Worm (Caenorhabditis elegans) whole organism, L4 larva: ENCODE results near the gene svh-5.

Source experiments
- T20F7.1 ChIP-seq: fragments of 200-800 bp; sonication (Bioruptor generic); optimal IDR thresholded peaks from 2 replicates; lab custom pipeline; 2018; ENCODE audit warnings: mild to moderate bottlenecking, missing genetic modification characterization, missing compliant biosample characterization
- T26A8.4 ChIP-seq: fragments of 200-800 bp; sonication (Bioruptor generic); IDR thresholded peaks from 2 replicates; pipeline ENCODE4 v1.3.6; 2022; ENCODE audit warnings: missing genetic modification characterization, missing compliant biosample characterization
- Y48G9A.11 ChIP-seq: fragments of 200-800 bp; sonication (Bioruptor generic); IDR thresholded peaks from 2 replicates; pipeline ENCODE4 v1.3.6; 2022; ENCODE audit warnings: missing genetic modification reagents, missing genetic modification characterization, missing compliant biosample characterization
- arid-1 ChIP-seq: fragments of 200-800 bp; sonication (Bioruptor generic); conservative IDR thresholded peaks from 2 replicates; pipeline ENCODE4 v1.3.6; 2022; ENCODE audit warnings: missing genetic modification reagents, missing genetic modification characterization, missing compliant biosample characterization
- ceh-20 ChIP-seq: fragments of 200-800 bp; sonication (Bioruptor generic); IDR thresholded peaks from 2 replicates; pipeline ENCODE4 v1.3.6; 2022; ENCODE audit warnings: missing genetic modification reagents, missing genetic modification characterization, missing compliant biosample characterization
- ceh-44 ChIP-seq: fragments of 200-800 bp; sonication (Bioruptor generic); IDR thresholded peaks from 2 replicates; pipeline ENCODE4 v1.3.6; 2022; ENCODE audit warnings: missing genetic modification reagents, missing genetic modification characterization, missing compliant biosample characterization
- ceh-82 ChIP-seq: sonication (generic microtip); optimal IDR thresholded peaks from 2 replicates; lab custom pipeline; 2017; ENCODE audit warnings: missing biosample characterization, missing genetic modification characterization
- daf-12 ChIP-seq: fragments of 150-350 bp; optimal IDR thresholded peaks from 2 replicates; lab custom pipeline; 2014; ENCODE audit warnings: missing biosample characterization, missing genetic modification reagents, missing genetic modification characterization
- daf-19 ChIP-seq: fragments of 200-800 bp; sonication (Bioruptor generic); conservative IDR thresholded peaks from 2 replicates; pipeline ENCODE4 v1.3.6; 2022; ENCODE audit warnings: missing genetic modification characterization, missing compliant biosample characterization
- daf-8 ChIP-seq: fragments of 200-800 bp; sonication (Bioruptor generic); IDR thresholded peaks from 2 replicates; pipeline ENCODE4 v1.3.6; 2022; ENCODE audit warnings: missing genetic modification characterization, missing compliant biosample characterization
- dmd-6 ChIP-seq: fragments of 200-800 bp; sonication (Bioruptor generic); IDR thresholded peaks from 2 replicates; pipeline ENCODE4 v1.3.6; 2022; ENCODE audit warnings: missing genetic modification reagents, missing genetic modification characterization, missing compliant biosample characterization
- duxl-1 ChIP-seq: sonication (generic microtip); optimal IDR thresholded peaks from 2 replicates; lab custom pipeline; 2016; ENCODE audit warnings: mild to moderate bottlenecking, missing genetic modification characterization, moderate library complexity, missing compliant biosample characterization; ENCODE audit not compliant: poor library complexity
- dve-1 ChIP-seq: sonication (generic microtip); optimal IDR thresholded peaks from 2 replicates; lab custom pipeline; 2017; ENCODE audit warnings: antibody characterized with exemption, mild to moderate bottlenecking, missing genetic modification characterization, missing compliant biosample characterization; ENCODE audit not compliant: insufficient read depth
- egl-27 ChIP-seq: sonication (generic microtip); optimal IDR thresholded peaks from 3 replicates; lab custom pipeline; 2017; ENCODE audit warnings: missing biosample characterization, missing genetic modification reagents, missing genetic modification characterization
- egl-43 ChIP-seq: fragments of 200-800 bp; sonication (Bioruptor generic); IDR thresholded peaks from 2 replicates; pipeline ENCODE4 v1.3.6; 2022; ENCODE audit warnings: missing genetic modification reagents, missing genetic modification characterization, missing compliant biosample characterization
- fkh-10 ChIP-seq: fragments of 150-350 bp; optimal IDR thresholded peaks from 2 replicates; lab custom pipeline; 2014; ENCODE audit warnings: missing biosample characterization, missing genetic modification reagents, missing genetic modification characterization
- hlh-11 ChIP-seq: fragments of 200-800 bp; sonication (Bioruptor generic); optimal IDR thresholded peaks from 2 replicates; lab custom pipeline; 2018; ENCODE audit warnings: mild to moderate bottlenecking, missing genetic modification characterization, missing compliant biosample characterization
- hmg-1.1 ChIP-seq: fragments of 200-800 bp; sonication (Bioruptor generic); IDR thresholded peaks from 2 replicates; pipeline ENCODE4 v1.3.6; 2022; ENCODE audit warnings: missing genetic modification reagents, missing genetic modification characterization, missing compliant biosample characterization
- jun-1 ChIP-seq: fragments of 150-350 bp; optimal IDR thresholded peaks from 2 replicates; lab custom pipeline; 2014; ENCODE audit warnings: missing biosample characterization, missing genetic modification reagents, missing genetic modification characterization
- lin-13 ChIP-seq: fragments of 150-350 bp; optimal IDR thresholded peaks from 2 replicates; lab custom pipeline; 2014; ENCODE audit warnings: missing biosample characterization, missing genetic modification reagents, missing genetic modification characterization
- lin-15B ChIP-seq: fragments of 150-350 bp; sonication (generic microtip); optimal IDR thresholded peaks from 3 replicates; lab custom pipeline; 2014; ENCODE audit warnings: missing biosample characterization, missing genetic modification characterization
- lin-29 ChIP-seq: fragments of 200-800 bp; sonication (Bioruptor generic); IDR thresholded peaks from 2 replicates; pipeline ENCODE4 v1.3.6; 2022; ENCODE audit warnings: missing genetic modification reagents, missing genetic modification characterization, missing compliant biosample characterization
- mdl-1 ChIP-seq, 2 experiments: fragments of 150-350 bp in 1 of 2; sonication (generic microtip) in 1 of 2; optimal IDR thresholded peaks; 2 replicates each; lab custom pipeline; 2014 to 2017; ENCODE audit warnings: missing biosample characterization in 2 of 2, missing genetic modification characterization in 2 of 2
- mep-1 ChIP-seq: fragments of 150-350 bp; sonication (generic microtip); optimal IDR thresholded peaks from 3 replicates; lab custom pipeline; 2014; ENCODE audit warnings: missing biosample characterization, missing genetic modification characterization
- mes-2 ChIP-seq: sonication (generic microtip); optimal IDR thresholded peaks from 2 replicates; lab custom pipeline; 2016; ENCODE audit warnings: missing genotype, mild to moderate bottlenecking, missing genetic modification characterization, missing compliant biosample characterization; ENCODE audit not compliant: poor library complexity, severe bottlenecking
- mxl-3 ChIP-seq: fragments of 200-800 bp; sonication (Bioruptor generic); optimal IDR thresholded peaks from 2 replicates; lab custom pipeline; 2018; ENCODE audit warnings: mild to moderate bottlenecking, missing genetic modification characterization, missing compliant biosample characterization
- nhr-10 ChIP-seq: fragments of 150-350 bp; optimal IDR thresholded peaks from 2 replicates; lab custom pipeline; 2014; ENCODE audit warnings: missing biosample characterization, missing genetic modification characterization
- nhr-111 ChIP-seq: fragments of 200-800 bp; sonication (Bioruptor generic); optimal IDR thresholded peaks from 2 replicates; lab custom pipeline; 2018; ENCODE audit warnings: mild to moderate bottlenecking, missing genetic modification characterization, missing compliant biosample characterization
- nhr-42 ChIP-seq: fragments of 200-800 bp; sonication (Bioruptor generic); IDR thresholded peaks from 2 replicates; pipeline ENCODE4 v1.3.6; 2022; ENCODE audit warnings: missing genetic modification characterization, missing compliant biosample characterization
- nhr-6 ChIP-seq: fragments of 150-350 bp; optimal IDR thresholded peaks from 2 replicates; lab custom pipeline; 2014; ENCODE audit warnings: missing biosample characterization, missing genetic modification characterization
- pha-4 ChIP-seq, 2 experiments: fragments of 150-350 bp in 1 of 2; fragments of 200-800 bp in 1 of 2; sonication (Bioruptor generic) in 1 of 2; IDR thresholded peaks in 1 of 2; optimal IDR thresholded peaks in 1 of 2; 2 replicates each; pipeline versions ENCODE4 v1.3.6 to Lab custom; 2014 to 2022; ENCODE audit warnings: missing genetic modification characterization in 2 of 2, missing genetic modification reagents in 2 of 2, missing biosample characterization in 1 of 2, missing compliant biosample characterization in 1 of 2
- sdz-12 ChIP-seq: fragments of 200-800 bp; sonication (Bioruptor generic); optimal IDR thresholded peaks from 2 replicates; lab custom pipeline; 2018; ENCODE audit warnings: mild to moderate bottlenecking, missing genetic modification characterization, missing compliant biosample characterization
- set-16 ChIP-seq: fragments of 200-800 bp; sonication (Bioruptor generic); IDR thresholded peaks from 2 replicates; pipeline ENCODE4 v1.3.6; 2022; ENCODE audit warnings: missing genetic modification reagents, missing genetic modification characterization, missing compliant biosample characterization
- snpc-1.2 ChIP-seq: fragments of 200-800 bp; sonication (Bioruptor generic); IDR thresholded peaks from 2 replicates; pipeline ENCODE4 v1.3.6; 2022; ENCODE audit warnings: missing genetic modification reagents, missing genetic modification characterization, missing compliant biosample characterization
- tag-97 ChIP-seq: fragments of 200-800 bp; sonication (Bioruptor generic); IDR thresholded peaks from 2 replicates; pipeline ENCODE4 v1.3.6; 2022; ENCODE audit warnings: missing genetic modification characterization, missing compliant biosample characterization
- tra-1 ChIP-seq: fragments of 200-800 bp; sonication (Bioruptor generic); IDR thresholded peaks from 2 replicates; pipeline ENCODE4 v1.3.6; 2022; ENCODE audit warnings: missing genetic modification reagents, missing genetic modification characterization, missing compliant biosample characterization
- unc-39 ChIP-seq: sonication (generic microtip); optimal IDR thresholded peaks from 2 replicates; lab custom pipeline; 2017; ENCODE audit warnings: missing biosample characterization, missing genetic modification characterization
- zag-1 ChIP-seq: fragments of 150-350 bp; optimal IDR thresholded peaks from 2 replicates; lab custom pipeline; 2014; ENCODE audit warnings: missing biosample characterization, missing genetic modification characterization
- zfp-2 ChIP-seq: sonication (generic microtip); optimal IDR thresholded peaks from 2 replicates; lab custom pipeline; 2016; ENCODE audit warnings: mild to moderate bottlenecking, missing genetic modification characterization, missing compliant biosample characterization
- zfp-3 ChIP-seq: fragments of 200-800 bp; sonication (Bioruptor generic); conservative IDR thresholded peaks from 2 replicates; pipeline ENCODE4 v1.3.6; 2022; ENCODE audit warnings: missing genetic modification reagents, missing genetic modification characterization, missing compliant biosample characterization
- ztf-7 ChIP-seq: fragments of 150-350 bp; optimal IDR thresholded peaks from 2 replicates; lab custom pipeline; 2014; ENCODE audit warnings: missing biosample characterization, missing genetic modification characterization

Gene svh-5

DNA sequence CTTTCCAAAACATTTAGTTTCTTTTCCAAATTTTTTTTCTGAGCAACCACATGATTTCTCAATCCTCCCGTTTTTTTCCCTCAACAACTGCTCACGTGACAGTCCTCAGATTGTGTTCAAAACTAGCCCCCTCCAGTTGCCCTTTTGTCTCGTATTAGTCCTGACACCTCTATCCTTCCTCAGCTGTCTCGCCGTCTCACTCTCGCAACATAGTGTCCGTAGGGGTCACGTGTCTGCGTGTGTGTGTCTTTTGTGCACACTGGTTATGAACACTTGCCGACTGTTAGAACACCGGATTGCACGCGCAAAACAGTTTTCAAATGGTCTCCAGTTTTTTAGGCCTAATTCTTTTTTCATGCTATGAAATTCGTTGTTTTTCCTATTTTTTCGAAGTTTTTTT lies 12.4 kb downstream of the svh-5 start (continued):
- TF ChIP-seq dve-1 (tag; lab: Kevin White, UChicago) (peak; percentile 49), tra-1 (GFP tag; lab: Robert Waterston, UW) (peak; percentile 62), hmg-1.1 (GFP tag; lab: Robert Waterston, UW) (peak; percentile 66), lin-13 (peak; percentile 30), ceh-44 (GFP tag; lab: Robert Waterston, UW) (no peak), nhr-42 (GFP tag; lab: Robert Waterston, UW) (no peak), set-16 (peak; percentile 32; the same call in 1 of the 2 replicates), arid-1 (no peak), dmd-6 (GFP tag; lab: Robert Waterston, UW) (peak; percentile 28; the same call in 1 of the 2 replicates), nhr-111 (GFP tag; lab: Kevin White, UChicago) (no peak), mep-1 (tag; lab: Kevin White, UChicago) (peak; percentile 92), T26A8.4 (no peak), hlh-11 (peak; percentile 93), tag-97 (no peak), daf-8 (GFP tag; lab: Robert Waterston, UW) (no peak), pha-4 (GFP tag; IDR thresholded peaks at IDR 0.05; lab: Robert Waterston, UW) (peak; percentile 61; the same call in 1 of the 2 replicates), pha-4 (tag; optimal IDR thresholded peaks at IDR 0.05; lab: Kevin White, UChicago) (no peak), egl-27 (tag; lab: Kevin White, UChicago) (no peak), lin-15B (tag; lab: Kevin White, UChicago) (no peak), unc-39 (tag; lab: Kevin White, UChicago) (no peak), T20F7.1 (no peak), mes-2 (tag; lab: Kevin White, UChicago) (peak; percentile 47), fkh-10 (GFP tag; lab: Kevin White, UChicago) (peak; percentile 45), mxl-3 (peak; percentile 82), zfp-3 (GFP tag; lab: Robert Waterston, UW) (0 out of 2 replicates have a peak, but pooled peaks have one; percentile 31), mdl-1 (tag; optimal IDR thresholded peaks at IDR 0.05; lab: Kevin White, UChicago) (peak; percentile 46 to 94), jun-1 (tag; lab: Kevin White, UChicago) (no peak), lin-29 (peak; percentile 49; the same call in 1 of the 2 replicates), snpc-1.2 (GFP tag; lab: Robert Waterston, UW) (no peak), zfp-2 (tag; lab: Kevin White, UChicago) (no peak), nhr-10 (tag; lab: Kevin White, UChicago) (peak; percentile 17), duxl-1 (tag; lab: Kevin White, UChicago) (peak; percentile 3), nhr-6 (tag; lab: Kevin White, UChicago) (peak; percentile 4), ceh-20 (GFP tag; lab: Robert Waterston, UW) (0 out of 2 replicates have a peak, but pooled peaks have one; percentile 56), sdz-12 (no peak), ceh-82 (tag; lab: Kevin White, UChicago) (no peak), zag-1 (tag; lab: Kevin White, UChicago) (no peak), ztf-7 (tag; lab: Kevin White, UChicago) (no peak), daf-12 (tag; lab: Kevin White, UChicago) (no peak), egl-43 (GFP tag; lab: Robert Waterston, UW) (no peak), daf-19 (GFP tag; lab: Robert Waterston, UW) (no peak), Y48G9A.11 (no peak)
- TF ChIP-seq, all 104 proteins: peak for 33
